Worm (Caenorhabditis elegans) whole organism, young adult: ENCODE data around the gene thoc-7.

Source experiments
- B0261.1 ChIP-seq: sonication (generic microtip); optimal IDR thresholded peaks from 2 replicates; lab custom pipeline; 2016; ENCODE audit warnings: mild to moderate bottlenecking, missing genetic modification characterization, moderate library complexity, missing compliant biosample characterization
- C17E4.6 ChIP-seq: fragments of 200-800 bp; sonication (Bioruptor generic); IDR thresholded peaks from 2 replicates; pipeline ENCODE4 v1.3.6; 2022; ENCODE audit warnings: missing genetic modification reagents, missing genetic modification characterization, missing compliant biosample characterization
- D2030.7 ChIP-seq: fragments of 200-800 bp; sonication (Bioruptor generic); IDR thresholded peaks from 2 replicates; pipeline ENCODE4 v1.3.6; 2022; ENCODE audit warnings: missing genetic modification reagents, missing genetic modification characterization, missing compliant biosample characterization
- F33H1.4 ChIP-seq: fragments of 200-800 bp; sonication (Bioruptor generic); IDR thresholded peaks from 2 replicates; pipeline ENCODE4 v1.3.6; 2022; ENCODE audit warnings: missing genetic modification reagents, missing genetic modification characterization, missing compliant biosample characterization
- F39B2.1 ChIP-seq: fragments of 200-800 bp; sonication (Bioruptor generic); IDR thresholded peaks from 2 replicates; pipeline ENCODE4 v1.3.6; 2022; ENCODE audit warnings: missing genetic modification reagents, missing genetic modification characterization, missing compliant biosample characterization
- F57A8.1 ChIP-seq: fragments of 200-800 bp; sonication (Bioruptor generic); optimal IDR thresholded peaks from 2 replicates; lab custom pipeline; 2018; ENCODE audit warnings: mild to moderate bottlenecking, missing genetic modification characterization, moderate library complexity, missing compliant biosample characterization
- Y95B8A.8 ChIP-seq: fragments of 200-800 bp; sonication (Bioruptor generic); IDR thresholded peaks from 2 replicates; pipeline ENCODE4 v1.3.6; 2022; ENCODE audit warnings: missing genetic modification reagents, missing genetic modification characterization, missing compliant biosample characterization
- ZK185.1 ChIP-seq: sonication (generic microtip); optimal IDR thresholded peaks from 2 replicates; lab custom pipeline; 2016; ENCODE audit warnings: mild to moderate bottlenecking, missing genetic modification characterization, missing compliant biosample characterization; ENCODE audit not compliant: poor library complexity, severe bottlenecking
- aptf-2 ChIP-seq: fragments of 200-800 bp; sonication (Bioruptor generic); conservative IDR thresholded peaks from 2 replicates; pipeline ENCODE4 v1.3.6; 2022; ENCODE audit warnings: missing genetic modification reagents, missing genetic modification characterization, missing compliant biosample characterization
- atf-7 ChIP-seq: sonication (generic microtip); optimal IDR thresholded peaks from 2 replicates; lab custom pipeline; 2017; ENCODE audit warnings: mild to moderate bottlenecking, missing genetic modification characterization, missing compliant biosample characterization
- athp-1 ChIP-seq: sonication (generic microtip); optimal IDR thresholded peaks from 2 replicates; lab custom pipeline; 2017; ENCODE audit warnings: mild to moderate bottlenecking, missing genetic modification characterization, missing compliant biosample characterization
- attf-5 ChIP-seq: fragments of 200-800 bp; sonication (Bioruptor generic); optimal IDR thresholded peaks from 2 replicates; lab custom pipeline; 2018; ENCODE audit warnings: mild to moderate bottlenecking, missing genetic modification characterization, missing compliant biosample characterization
- attf-6 ChIP-seq: fragments of 200-800 bp; sonication (Bioruptor generic); IDR thresholded peaks from 2 replicates; pipeline ENCODE4 v1.3.6; 2022; ENCODE audit warnings: missing genetic modification reagents, missing genetic modification characterization, missing compliant biosample characterization
- ccch-3 ChIP-seq: fragments of 200-800 bp; sonication (Bioruptor generic); optimal IDR thresholded peaks from 2 replicates; lab custom pipeline; 2018; ENCODE audit warnings: mild to moderate bottlenecking, missing genetic modification characterization, missing compliant biosample characterization
- cebp-1 ChIP-seq, 2 experiments: fragments of 200-800 bp in 1 of 2; sonication (Bioruptor generic) in 1 of 2; sonication (generic microtip) in 1 of 2; IDR thresholded peaks in 1 of 2; optimal IDR thresholded peaks in 1 of 2; 2 replicates each; pipeline versions ENCODE4 v1.3.6 to Lab custom; 2017 to 2022; ENCODE audit warnings: missing compliant biosample characterization in 2 of 2, missing genetic modification characterization in 2 of 2, mild to moderate bottlenecking in 1 of 2, missing genetic modification reagents in 1 of 2, moderate library complexity in 1 of 2
- ceh-100 ChIP-seq: fragments of 200-800 bp; sonication (Bioruptor generic); IDR thresholded peaks from 2 replicates; pipeline ENCODE4 v1.3.6; 2022; ENCODE audit warnings: missing genetic modification reagents, missing genetic modification characterization, missing compliant biosample characterization
- dox-1 ChIP-seq: fragments of 200-800 bp; sonication (Bioruptor generic); IDR thresholded peaks from 2 replicates; pipeline ENCODE4 v1.3.6; 2022; ENCODE audit warnings: missing genetic modification reagents, missing genetic modification characterization, missing compliant biosample characterization
- egrh-3 ChIP-seq: fragments of 200-800 bp; sonication (Bioruptor generic); IDR thresholded peaks from 2 replicates; pipeline ENCODE4 v1.3.6; 2022; ENCODE audit warnings: missing genetic modification reagents, missing genetic modification characterization, missing compliant biosample characterization
- hmg-1.2 ChIP-seq: fragments of 200-800 bp; sonication (Bioruptor generic); IDR thresholded peaks from 2 replicates; pipeline ENCODE4 v1.3.6; 2022; ENCODE audit warnings: missing genetic modification reagents, missing genetic modification characterization, missing compliant biosample characterization
- hsf-1 ChIP-seq: fragments of 200-800 bp; sonication (Bioruptor generic); IDR thresholded peaks from 2 replicates; pipeline ENCODE4 v1.3.6; 2022; ENCODE audit warnings: missing genetic modification reagents, missing genetic modification characterization, missing compliant biosample characterization
- let-526 ChIP-seq: fragments of 200-800 bp; sonication (Bioruptor generic); IDR thresholded peaks from 2 replicates; pipeline ENCODE4 v1.3.6; 2022; ENCODE audit warnings: missing genetic modification reagents, missing genetic modification characterization, missing compliant biosample characterization
- lsl-1 ChIP-seq: fragments of 200-800 bp; sonication (Bioruptor generic); optimal IDR thresholded peaks from 2 replicates; lab custom pipeline; 2018; ENCODE audit warnings: mild to moderate bottlenecking, missing genetic modification characterization, moderate library complexity, missing compliant biosample characterization
- madf-6 ChIP-seq: fragments of 200-800 bp; sonication (Bioruptor generic); IDR thresholded peaks from 2 replicates; pipeline ENCODE4 v1.3.6; 2022; ENCODE audit warnings: missing genetic modification reagents, missing genetic modification characterization, missing compliant biosample characterization
- mcd-1 ChIP-seq: fragments of 200-800 bp; sonication (Bioruptor generic); IDR thresholded peaks from 2 replicates; pipeline ENCODE4 v1.3.6; 2022; ENCODE audit warnings: missing genetic modification reagents, missing genetic modification characterization, missing compliant biosample characterization
- pbrm-1 ChIP-seq: fragments of 200-800 bp; sonication (Bioruptor generic); IDR thresholded peaks from 2 replicates; pipeline ENCODE4 v1.3.6; 2022; ENCODE audit warnings: missing genetic modification reagents, missing genetic modification characterization, missing compliant biosample characterization
- sea-2 ChIP-seq: fragments of 200-800 bp; sonication (Bioruptor generic); IDR thresholded peaks from 2 replicates; pipeline ENCODE4 v1.3.6; 2022; ENCODE audit warnings: missing genetic modification characterization, missing compliant biosample characterization
- snpc-1.1 ChIP-seq: sonication (generic microtip); optimal IDR thresholded peaks from 2 replicates; lab custom pipeline; 2017; ENCODE audit warnings: missing genetic modification characterization, mild to moderate bottlenecking, missing compliant biosample characterization, antibody characterized with exemption, moderate library complexity, missing genotype, missing genetic modification reagents; ENCODE audit not compliant: insufficient read depth
- snpc-4 ChIP-seq, 5 experiments: fragments of 150-350 bp in 1 of 5; sonication (generic microtip) in 4 of 5; optimal IDR thresholded peaks; 2 replicates each; lab custom pipeline; 2014 to 2018; ENCODE audit warnings: missing genetic modification characterization in 5 of 5, missing biosample characterization in 3 of 5, antibody characterized with exemption in 2 of 5, mild to moderate bottlenecking in 2 of 5, missing compliant biosample characterization in 2 of 5, missing genotype in 2 of 5, moderate library complexity in 2 of 5, missing genetic modification reagents in 1 of 5
- tbp1 ChIP-seq: fragments of 200-800 bp; sonication (Bioruptor generic); optimal IDR thresholded peaks from 2 replicates; lab custom pipeline; 2018; ENCODE audit warnings: mild to moderate bottlenecking, missing genetic modification characterization, missing compliant biosample characterization
- tbx-9 ChIP-seq: sonication (generic microtip); optimal IDR thresholded peaks from 2 replicates; lab custom pipeline; 2016; ENCODE audit warnings: borderline replicate concordance, missing genetic modification characterization, inconsistent platforms, missing compliant biosample characterization
- ztf-3 ChIP-seq: fragments of 200-800 bp; sonication (Bioruptor generic); optimal IDR thresholded peaks from 2 replicates; lab custom pipeline; 2018; ENCODE audit warnings: mild to moderate bottlenecking, missing genetic modification characterization, missing compliant biosample characterization
- ztf-6 ChIP-seq: fragments of 200-800 bp; sonication (Bioruptor generic); IDR thresholded peaks from 2 replicates; pipeline ENCODE4 v1.3.6; 2022; ENCODE audit warnings: missing genetic modification reagents, missing genetic modification characterization, missing compliant biosample characterization

Gene thoc-7

ce11 chrIV:13838296-13838695, 44.2 kb upstream of the thoc-7 start:
- TF ChIP-seq snpc-4 (GFP tag; optimal IDR thresholded peaks at IDR 0.05; lab: Kevin White, UChicago) (no peak), snpc-4 (tag; optimal IDR thresholded peaks at IDR 0.05; lab: Kevin White, UChicago) (peak in 1 of 4 experiments; percentile 12), attf-6 (GFP tag; lab: Robert Waterston, UW) (peak; percentile 58; the same call in 1 of the 2 replicates), ceh-100 (no peak)

ce11 chrIV:13847331-13847730, 35.2 kb upstream of the thoc-7 start:
- peak; percentile 88 for TF ChIP-seq hsf-1 (GFP tag; lab: Robert Waterston, UW)
- peak; percentile 67; the same call in 1 of the 2 replicates for TF ChIP-seq egrh-3 (GFP tag; lab: Robert Waterston, UW)
- TF ChIP-seq, all 124 proteins: peak for 2; not testable (repeated sequence) for 122

DNA sequence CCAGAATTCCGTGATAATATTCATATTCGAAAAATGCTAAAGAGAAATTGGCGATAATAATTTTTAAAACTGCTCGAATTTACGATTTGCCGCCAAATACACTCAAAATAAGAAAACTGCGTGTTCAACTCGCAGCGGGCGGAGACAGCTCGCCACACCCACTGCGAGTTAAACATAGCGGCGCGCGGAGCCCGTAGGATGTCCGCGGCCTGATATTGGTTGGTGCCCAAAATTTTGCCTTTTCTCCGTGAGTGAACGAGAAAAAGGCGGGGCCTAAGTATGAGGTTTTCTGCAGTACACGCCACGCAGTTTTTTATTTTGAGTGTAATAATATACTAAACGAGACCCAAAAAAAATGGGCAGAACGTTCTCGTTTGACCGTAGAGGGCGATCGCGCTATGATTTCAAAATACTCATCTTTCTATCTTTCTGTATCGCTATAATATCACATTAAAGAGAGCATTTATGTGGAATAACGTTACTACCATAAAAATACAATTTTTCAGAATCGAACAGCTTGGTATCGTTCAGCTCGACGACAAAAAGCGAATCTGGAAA, 27.1 kb upstream of the thoc-7 start:
- TF ChIP-seq lsl-1 (GFP tag; lab: Kevin White, UChicago): peak; percentile 11
- TF ChIP-seq tbp1 (GFP tag; lab: Kevin White, UChicago): peak; percentile 65
- TF ChIP-seq snpc-1.1 (tag; lab: Kevin White, UChicago): peak; percentile 53
- peak; percentile 99 for TF ChIP-seq attf-6 (GFP tag; lab: Robert Waterston, UW)
- peak; percentile 84 for TF ChIP-seq dox-1
- TF ChIP-seq D2030.7 (GFP tag; lab: Robert Waterston, UW): peak; percentile 75
- peak; percentile 29; the same call in 1 of the 2 replicates for TF ChIP-seq F33H1.4 (GFP tag; lab: Robert Waterston, UW)
- 0 out of 2 replicates have a peak, but pooled peaks have one; percentile 33 for TF ChIP-seq C17E4.6 (GFP tag; lab: Robert Waterston, UW)
- TF ChIP-seq hmg-1.2: peak; percentile 91
- TF ChIP-seq egrh-3 (GFP tag; lab: Robert Waterston, UW): 0 out of 2 replicates have a peak, but pooled peaks have one; percentile 23
- TF ChIP-seq mcd-1 (GFP tag; lab: Robert Waterston, UW): peak; percentile 42; the same call in 1 of the 2 replicates
- 0 out of 2 replicates have a peak, but pooled peaks have one; percentile 33 for TF ChIP-seq hsf-1 (GFP tag; lab: Robert Waterston, UW)
- peak; percentile 48; the same call in 1 of the 2 replicates for TF ChIP-seq madf-6 (GFP tag; lab: Robert Waterston, UW)
- peak; percentile 84 for TF ChIP-seq snpc-4 (GFP tag; optimal IDR thresholded peaks at IDR 0.05; lab: Kevin White, UChicago)
- TF ChIP-seq snpc-4 (tag; optimal IDR thresholded peaks at IDR 0.05; lab: Kevin White, UChicago): peak; percentile 86 to 95 (median 88)
- peak; percentile 63; the same call in 1 of the 2 replicates for TF ChIP-seq pbrm-1 (GFP tag; lab: Robert Waterston, UW)

- TF ChIP-seq atf-7 (tag; lab: Kevin White, UChicago) (no peak), aptf-2 (GFP tag; lab: Robert Waterston, UW) (no peak), cebp-1 (GFP tag; IDR thresholded peaks at IDR 0.05; lab: Robert Waterston, UW) (no peak), cebp-1 (tag; optimal IDR thresholded peaks at IDR 0.05; lab: Kevin White, UChicago) (no peak), ccch-3 (GFP tag; lab: Kevin White, UChicago) (no peak), tbx-9 (tag; lab: Kevin White, UChicago) (no peak), athp-1 (no peak), F57A8.1 (GFP tag; lab: Kevin White, UChicago) (no peak), Y95B8A.8 (no peak), ztf-3 (GFP tag; lab: Kevin White, UChicago) (no peak), attf-5 (GFP tag; lab: Kevin White, UChicago) (no peak), sea-2 (GFP tag; lab: Robert Waterston, UW) (no peak), hmg-1.2 (no peak), let-526 (GFP tag; lab: Robert Waterston, UW) (no peak), ZK185.1 (tag; lab: Kevin White, UChicago) (no peak), F39B2.1 (GFP tag; lab: Robert Waterston, UW) (no peak), ztf-6 (GFP tag; lab: Robert Waterston, UW) (no peak), B0261.1 (tag; lab: Kevin White, UChicago) (no peak)
Observed at ce11 chrIV:13860459-13860858, 22.1 kb upstream of the thoc-7 start.
